Worm (Caenorhabditis elegans): ENCODE data around the gene mpc-1.
"Not testable (repeated sequence)": the region's sequence is repeated elsewhere in the genome, so short reads cannot be mapped to it uniquely, and the experiment has no call there.

The mpc-1 gene

DNA sequence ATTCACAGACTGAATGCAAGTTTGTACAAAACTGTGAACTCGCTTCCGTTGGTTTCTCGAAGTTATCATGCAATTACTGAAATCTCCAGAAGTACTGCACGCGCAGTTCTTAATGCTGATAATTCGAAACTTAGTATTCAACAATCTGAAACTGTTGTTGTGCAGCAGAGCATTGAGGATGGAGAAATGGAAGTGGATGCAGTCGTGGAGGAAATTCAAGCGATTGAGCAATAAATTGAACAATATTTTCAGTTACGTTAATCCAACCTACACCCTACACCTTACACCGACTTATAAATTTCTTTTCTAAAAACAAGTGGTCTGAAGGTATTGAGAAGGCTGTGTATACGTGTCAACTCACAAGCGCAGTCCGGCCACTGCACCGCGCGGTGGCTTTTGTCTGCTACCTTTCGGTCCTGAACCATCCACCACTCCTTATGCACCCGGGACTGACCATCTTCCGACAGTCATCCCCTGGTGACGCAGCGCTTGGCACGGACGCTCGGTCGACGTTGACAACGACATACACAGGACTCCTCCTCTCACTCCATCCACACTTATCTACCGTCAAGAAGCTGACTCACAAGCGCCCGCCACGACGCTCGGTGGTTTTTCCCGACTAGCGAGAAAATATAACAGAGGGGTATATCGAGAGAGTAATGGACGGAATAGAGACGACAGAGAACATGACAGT lies 34.5 kb upstream of the mpc-1 start (continued):
- TF ChIP-seq cebp-1 (GFP tag; IDR thresholded peaks at IDR 0.05) = not testable (repeated sequence)
- TF ChIP-seq cebp-1 (tag; optimal IDR thresholded peaks at IDR 0.05) (peak; percentile 54), repo-1 (tag; optimal IDR thresholded peaks at IDR 0.05) (peak; percentile 28), madf-6 (GFP tag; IDR thresholded peaks at IDR 0.05) (peak; percentile 28), Y95B8A.8 (GFP tag; IDR thresholded peaks at IDR 0.05) (0 out of 2 replicates have a peak, but pooled peaks have one; percentile 20), madf-10 (tag; optimal IDR thresholded peaks at IDR 0.05) (peak; percentile 9), lin-35 (GFP tag; optimal IDR thresholded peaks at IDR 0.05) (peak in 1 of 3 experiments; percentile 59), ztf-18 (tag; optimal IDR thresholded peaks at IDR 0.05) (peak; percentile 66), B0035.1 (tag; optimal IDR thresholded peaks at IDR 0.05) (peak; percentile 47), ceh-100 (GFP tag; IDR thresholded peaks at IDR 0.05) (peak; percentile 25), zim-3 (tag; optimal IDR thresholded peaks at IDR 0.05) (peak; percentile 49), ceh-40 (GFP tag; IDR thresholded peaks at IDR 0.05) (0 out of 2 replicates have a peak, but pooled peaks have one; percentile 33), chd-7 (tag; optimal IDR thresholded peaks at IDR 0.05) (peak; percentile 59), dox-1 (GFP tag; IDR thresholded peaks at IDR 0.05) (peak; percentile 94), Y56A3A.18 (GFP tag; IDR thresholded peaks at IDR 0.05) (peak; percentile 59), C17E4.6 (GFP tag; IDR thresholded peaks at IDR 0.05) (peak; percentile 17; the same call in 1 of the 2 replicates), hmg-20 (GFP tag; IDR thresholded peaks at IDR 0.05) (peak; percentile 60)

DNA sequence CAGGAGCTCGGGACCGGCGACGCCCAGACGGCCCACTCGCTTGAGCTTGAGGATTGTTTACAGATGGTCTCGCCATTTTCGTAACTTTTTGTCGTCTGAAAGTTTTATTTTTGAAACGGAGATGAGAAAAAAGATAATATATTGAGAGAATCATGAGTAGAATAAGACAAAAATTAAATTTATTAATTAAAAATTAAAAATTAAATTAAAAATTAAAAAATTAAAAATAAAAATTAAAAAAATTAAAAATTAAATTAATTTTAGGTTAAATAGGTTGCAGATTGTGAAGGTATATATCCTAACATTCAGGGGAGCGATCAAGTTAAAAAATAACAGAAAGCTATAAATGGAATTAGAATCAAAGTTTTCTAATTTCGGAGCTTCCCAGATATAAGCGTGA lies 33.5 kb upstream of the mpc-1 start, which contains the start of gene B0284.3:
Gene B0284.3 (minus strand): TSS at position 101 of the 400 bp plus-strand sequence.
- TF ChIP-seq xnd-1 (tag; optimal IDR thresholded peaks at IDR 0.05) (no peak), F57C9.4 (tag; optimal IDR thresholded peaks at IDR 0.05) (no peak), D2030.7 (GFP tag; IDR thresholded peaks at IDR 0.05) (no peak), ceh-79 (tag; optimal IDR thresholded peaks at IDR 0.05) (no peak), ceh-27 (GFP tag; optimal IDR thresholded peaks at IDR 0.05) (no peak), K11D2.4 (GFP tag; IDR thresholded peaks at IDR 0.05) (no peak), lin-35 (GFP tag; optimal IDR thresholded peaks at IDR 0.05) (no peak)

DNA sequence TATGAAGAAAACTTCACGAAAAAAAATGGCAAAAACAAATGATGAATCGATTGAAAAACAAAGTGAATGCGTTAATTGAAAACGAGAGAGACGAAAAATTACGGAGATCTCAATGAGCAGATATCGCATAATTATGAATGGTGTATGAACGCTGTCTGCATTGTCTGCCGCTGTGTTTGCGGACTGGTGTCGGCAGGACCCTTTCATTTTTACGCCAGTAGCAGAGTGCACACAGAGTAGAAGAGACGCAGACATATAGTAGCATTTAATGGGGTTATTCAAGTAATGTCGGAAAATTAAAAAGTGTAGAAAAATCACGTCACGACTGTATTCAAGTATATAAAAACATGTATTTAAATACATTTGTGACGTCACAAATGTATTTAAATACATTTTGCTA lies 32.4 kb upstream of the mpc-1 start:
- TF ChIP-seq hmg-1.2 (GFP tag; IDR thresholded peaks at IDR 0.05) = peak; percentile 69; the same call in 1 of the 2 replicates
- TF ChIP-seq ztf-26 (tag; optimal IDR thresholded peaks at IDR 0.05) = no peak

DNA sequence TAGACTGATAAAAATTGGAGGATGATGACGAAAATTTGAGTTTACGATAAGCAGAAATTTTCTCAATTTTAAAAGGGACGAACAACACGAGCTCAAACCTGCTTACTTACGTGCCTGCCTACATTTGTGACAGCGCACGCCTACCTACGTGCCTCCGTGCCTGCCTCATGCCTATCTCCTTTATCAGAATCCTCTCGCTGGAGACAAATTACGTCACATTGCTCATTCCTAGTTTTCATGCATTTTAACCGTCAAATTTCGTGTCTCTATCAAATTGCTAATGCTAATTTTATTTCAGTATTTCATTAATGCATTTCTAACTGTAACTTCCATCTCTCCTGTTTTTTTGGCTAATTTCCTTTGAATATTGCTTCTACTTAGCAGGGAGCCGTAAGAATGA lies 31.9 kb upstream of the mpc-1 start, which contains the start of gene pals-27:
Gene pals-27 (plus strand): TSS at position 301 of the 400 bp plus-strand sequence.
- no peak for TF ChIP-seq nhr-179 (tag; optimal IDR thresholded peaks at IDR 0.05)
- no peak for TF ChIP-seq atf-7 (tag; optimal IDR thresholded peaks at IDR 0.05)
- no peak for TF ChIP-seq attf-6 (GFP tag; IDR thresholded peaks at IDR 0.05)
- no peak for TF ChIP-seq tbp1 (GFP tag; optimal IDR thresholded peaks at IDR 0.05)
- TF ChIP-seq hmg-20 (GFP tag; IDR thresholded peaks at IDR 0.05) = no peak
- TF ChIP-seq fkh-3 (tag; optimal IDR thresholded peaks at IDR 0.05) = no peak
- no peak for TF ChIP-seq ccch-3 (GFP tag; optimal IDR thresholded peaks at IDR 0.05)
- TF ChIP-seq attf-5 (GFP tag; optimal IDR thresholded peaks at IDR 0.05) = no peak
- no peak for TF ChIP-seq rec-8 (tag; optimal IDR thresholded peaks at IDR 0.05)
- TF ChIP-seq ets-4 (GFP tag; optimal IDR thresholded peaks at IDR 0.05) = no peak
- no peak for TF ChIP-seq mxl-1 (tag; optimal IDR thresholded peaks at IDR 0.05)
- no peak for TF ChIP-seq F57A8.1 (GFP tag; optimal IDR thresholded peaks at IDR 0.05)
- TF ChIP-seq T07F8.4 (tag; optimal IDR thresholded peaks at IDR 0.05) = no peak
- no peak for TF ChIP-seq athp-1 (tag; optimal IDR thresholded peaks at IDR 0.05)
- no peak for TF ChIP-seq aptf-2 (GFP tag; conservative IDR thresholded peaks at IDR 0.05)

Data from whole organism, young adult.